Fruit fly (Drosophila melanogaster) whole organism, embryonic: ENCODE measurements around the gene klar.

Experiments used
- ATbp ChIP-seq: fragments of 200-800 bp; sonication (Bioruptor generic); optimal IDR thresholded peaks from 2 replicates; lab custom pipeline; 2017; ENCODE audit warnings: missing biosample characterization, mild to moderate bottlenecking, missing genetic modification characterization, missing genetic modification reagents
- Bgb ChIP-seq: fragments of 200-800 bp; sonication (Bioruptor generic); IDR thresholded peaks from 2 replicates; pipeline ENCODE4 v1.3.6; 2022; ENCODE audit warnings: missing biosample characterization, missing genetic modification characterization; ENCODE audit not compliant: partially characterized antibody
- CG11456 ChIP-seq: fragments of 200-800 bp; sonication (Bioruptor generic); IDR thresholded peaks from 3 replicates; pipeline ENCODE4 v1.3.6; 2022; ENCODE audit warnings: missing biosample characterization, missing genetic modification characterization
- CG11696 ChIP-seq: fragments of 200-800 bp; sonication (Bioruptor generic); IDR thresholded peaks from 2 replicates; pipeline ENCODE4 v1.3.6; 2022; ENCODE audit warnings: missing biosample characterization, missing genetic modification characterization
- CG1233 ChIP-seq: fragments of 200-800 bp; sonication (Bioruptor generic); optimal IDR thresholded peaks from 4 replicates; lab custom pipeline; 2018; ENCODE audit warnings: missing biosample characterization, mild to moderate bottlenecking, missing genetic modification characterization
- CG12659 ChIP-seq: fragments of 200-800 bp; sonication (Bioruptor generic); optimal IDR thresholded peaks from 3 replicates; lab custom pipeline; 2017; ENCODE audit warnings: mild to moderate bottlenecking, missing biosample characterization, missing genetic modification reagents, missing genetic modification characterization
- CG13424 ChIP-seq: fragments of 200-800 bp; sonication (Bioruptor generic); optimal IDR thresholded peaks from 2 replicates; lab custom pipeline; 2019; ENCODE audit warnings: missing biosample characterization, mild to moderate bottlenecking, missing genetic modification characterization, moderate library complexity
- CG13624 ChIP-seq: fragments of 200-800 bp; sonication (Bioruptor generic); optimal IDR thresholded peaks from 2 replicates; lab custom pipeline; 2016; ENCODE audit warnings: missing biosample characterization, missing genetic modification characterization
- CG16815 ChIP-seq: fragments of 200-800 bp; sonication (Bioruptor generic); optimal IDR thresholded peaks from 3 replicates; lab custom pipeline; 2017; ENCODE audit warnings: missing biosample characterization, mild to moderate bottlenecking, missing genetic modification characterization
- CG17359 ChIP-seq: fragments of 200-800 bp; sonication (Bioruptor generic); optimal IDR thresholded peaks from 3 replicates; lab custom pipeline; 2018; ENCODE audit warnings: missing biosample characterization, mild to moderate bottlenecking, missing genetic modification characterization, moderate library complexity
- CG17361 ChIP-seq: fragments of 200-800 bp; sonication (Bioruptor generic); IDR thresholded peaks from 3 replicates; pipeline ENCODE4 v1.3.6; 2022; ENCODE audit warnings: missing biosample characterization, missing genetic modification characterization
- CG18262 ChIP-seq: fragments of 200-800 bp; optimal IDR thresholded peaks from 3 replicates; lab custom pipeline; 2019; ENCODE audit warnings: missing biosample characterization, mild to moderate bottlenecking, missing genetic modification characterization, moderate library complexity
- CG18476 ChIP-seq: fragments of 200-800 bp; sonication (Bioruptor generic); optimal IDR thresholded peaks from 2 replicates; lab custom pipeline; 2016; ENCODE audit warnings: missing biosample characterization, mild to moderate bottlenecking, missing genetic modification characterization
- CG2199 ChIP-seq: fragments of 200-800 bp; sonication (Bioruptor generic); IDR thresholded peaks from 3 replicates; pipeline ENCODE4 v1.3.6; 2022; ENCODE audit warnings: missing biosample characterization, missing genetic modification characterization
- CG31224 ChIP-seq: fragments of 200-800 bp; sonication (Bioruptor generic); IDR thresholded peaks from 2 replicates; pipeline ENCODE4 v1.3.6; 2022; ENCODE audit warnings: missing biosample characterization, missing genetic modification characterization
- CG34422 ChIP-seq: fragments of 200-800 bp; sonication (Bioruptor generic); IDR thresholded peaks from 3 replicates; pipeline ENCODE4 v1.3.6; 2022; ENCODE audit warnings: missing biosample characterization, missing genetic modification characterization
- CG4360 ChIP-seq: fragments of 200-800 bp; sonication (Bioruptor generic); IDR thresholded peaks from 2 replicates; pipeline ENCODE4 v1.3.6; 2022; ENCODE audit warnings: missing biosample characterization, missing genetic modification characterization
- CG4820 ChIP-seq: fragments of 200-800 bp; sonication (Bioruptor generic); optimal IDR thresholded peaks from 3 replicates; lab custom pipeline; 2016; ENCODE audit warnings: missing biosample characterization, missing genetic modification characterization
- CG4854 ChIP-seq: fragments of 200-800 bp; sonication (Bioruptor generic); optimal IDR thresholded peaks from 2 replicates; lab custom pipeline; 2016; ENCODE audit warnings: missing biosample characterization, missing genetic modification characterization, inconsistent platforms
- CG6254 ChIP-seq: fragments of 200-800 bp; sonication (Bioruptor generic); optimal IDR thresholded peaks from 3 replicates; lab custom pipeline; 2017; ENCODE audit warnings: mild to moderate bottlenecking, missing biosample characterization, missing genetic modification reagents, missing genetic modification characterization
- CG7786 ChIP-seq: fragments of 200-800 bp; sonication (Bioruptor generic); optimal IDR thresholded peaks from 2 replicates; lab custom pipeline; 2016; ENCODE audit warnings: missing biosample characterization, missing genetic modification characterization
- CG7839 ChIP-seq: fragments of 200-800 bp; sonication (Bioruptor generic); optimal IDR thresholded peaks from 3 replicates; lab custom pipeline; 2018; ENCODE audit warnings: missing biosample characterization, mild to moderate bottlenecking, missing genetic modification characterization, moderate library complexity
- CG9932 ChIP-seq: fragments of 200-800 bp; sonication (Bioruptor generic); IDR thresholded peaks from 2 replicates; pipeline ENCODE4 v1.3.6; 2022; ENCODE audit warnings: missing biosample characterization, missing genetic modification characterization
- Drgx ChIP-seq: fragments of 200-800 bp; sonication (Bioruptor generic); IDR thresholded peaks from 2 replicates; pipeline ENCODE4 v1.3.6; 2022; ENCODE audit warnings: missing biosample characterization, missing genetic modification characterization
- HHEX ChIP-seq: fragments of 200-800 bp; sonication (Bioruptor generic); optimal IDR thresholded peaks from 3 replicates; lab custom pipeline; 2017; ENCODE audit warnings: missing biosample characterization, mild to moderate bottlenecking, missing genetic modification characterization, missing genetic modification reagents
- Hey ChIP-seq: fragments of 200-800 bp; sonication (Bioruptor generic); optimal IDR thresholded peaks from 3 replicates; lab custom pipeline; 2018; ENCODE audit warnings: missing biosample characterization, mild to moderate bottlenecking, missing genetic modification characterization
- NC2β ChIP-seq: fragments of 200-800 bp; sonication (Bioruptor generic); optimal IDR thresholded peaks from 2 replicates; lab custom pipeline; 2016; ENCODE audit warnings: missing biosample characterization, missing genetic modification characterization
- NK7.1 ChIP-seq: fragments of 200-800 bp; sonication (Bioruptor generic); optimal IDR thresholded peaks from 3 replicates; lab custom pipeline; 2016; ENCODE audit warnings: missing biosample characterization, missing genetic modification characterization
- Nf-YB ChIP-seq: fragments of 200-800 bp; sonication (Bioruptor generic); optimal IDR thresholded peaks from 3 replicates; lab custom pipeline; 2019; ENCODE audit warnings: missing biosample characterization, mild to moderate bottlenecking, missing genetic modification characterization, moderate library complexity
- Oli ChIP-seq: fragments of 200-800 bp; sonication (Bioruptor generic); optimal IDR thresholded peaks from 2 replicates; lab custom pipeline; 2018; ENCODE audit warnings: missing biosample characterization, mild to moderate bottlenecking, missing genetic modification characterization, moderate library complexity
- Pdp1 ChIP-seq, 2 experiments: fragments of 200-800 bp; sonication (Bioruptor generic); optimal IDR thresholded peaks; 3 replicates each; lab custom pipeline; 2016; ENCODE audit warnings: missing biosample characterization in 2 of 2, missing genetic modification characterization in 2 of 2, mild to moderate bottlenecking in 1 of 2, moderate library complexity in 1 of 2
- Sox100B ChIP-seq: fragments of 200-800 bp; sonication (Bioruptor generic); optimal IDR thresholded peaks from 3 replicates; lab custom pipeline; 2018; ENCODE audit warnings: missing biosample characterization, mild to moderate bottlenecking, missing genetic modification characterization
- ara ChIP-seq: fragments of 200-800 bp; sonication (Bioruptor generic); IDR thresholded peaks from 2 replicates; pipeline ENCODE4 v1.3.6; 2022; ENCODE audit warnings: missing biosample characterization, missing genetic modification characterization
- az2 ChIP-seq: fragments of 200-800 bp; sonication (Bioruptor generic); optimal IDR thresholded peaks from 3 replicates; lab custom pipeline; 2016; ENCODE audit warnings: missing biosample characterization, missing genetic modification characterization
- bigmax ChIP-seq: fragments of 200-800 bp; sonication (Bioruptor generic); optimal IDR thresholded peaks from 2 replicates; lab custom pipeline; 2018; ENCODE audit warnings: missing biosample characterization, mild to moderate bottlenecking, missing genetic modification characterization
- btn ChIP-seq: fragments of 200-800 bp; sonication (Bioruptor generic); optimal IDR thresholded peaks from 2 replicates; lab custom pipeline; 2016; ENCODE audit warnings: missing biosample characterization, missing genetic modification characterization
- ci ChIP-seq: fragments of 200-800 bp; sonication (Bioruptor generic); IDR thresholded peaks from 3 replicates; pipeline ENCODE4 v1.3.6; 2022; ENCODE audit warnings: missing biosample characterization, missing genetic modification characterization
- dmrt99B ChIP-seq: fragments of 200-800 bp; sonication (Bioruptor generic); optimal IDR thresholded peaks from 2 replicates; lab custom pipeline; 2018; ENCODE audit warnings: missing biosample characterization, mild to moderate bottlenecking, missing genetic modification characterization, moderate library complexity
- fd3F ChIP-seq: fragments of 200-800 bp; sonication (Bioruptor generic); optimal IDR thresholded peaks from 2 replicates; lab custom pipeline; 2018; ENCODE audit warnings: missing biosample characterization, mild to moderate bottlenecking, missing genetic modification characterization, moderate library complexity
- hth ChIP-seq: fragments of >200 bp; optimal IDR thresholded peaks from 2 replicates; lab custom pipeline; 2017; ENCODE audit warnings: inconsistent platforms
- lab ChIP-seq: fragments of 200-800 bp; sonication (Bioruptor generic); optimal IDR thresholded peaks from 3 replicates; lab custom pipeline; 2017; ENCODE audit warnings: missing biosample characterization, missing genetic modification characterization, mild to moderate bottlenecking, moderate library complexity, missing genetic modification reagents
- nau ChIP-seq: fragments of 200-800 bp; sonication (Bioruptor generic); optimal IDR thresholded peaks from 3 replicates; lab custom pipeline; 2017; ENCODE audit warnings: missing biosample characterization, mild to moderate bottlenecking, missing genetic modification characterization, missing genetic modification reagents
- org-1 ChIP-seq: fragments of 200-800 bp; sonication (Bioruptor generic); optimal IDR thresholded peaks from 2 replicates; lab custom pipeline; 2017; ENCODE audit warnings: missing biosample characterization, missing genetic modification characterization
- phol ChIP-seq: fragments of 200-800 bp; sonication (Bioruptor generic); optimal IDR thresholded peaks from 3 replicates; lab custom pipeline; 2018; ENCODE audit warnings: missing biosample characterization, mild to moderate bottlenecking, missing genetic modification characterization, moderate library complexity
- pzg ChIP-seq: fragments of 200-800 bp; sonication (Bioruptor generic); optimal IDR thresholded peaks from 3 replicates; lab custom pipeline; 2018; ENCODE audit warnings: missing biosample characterization, mild to moderate bottlenecking, missing genetic modification characterization, moderate library complexity
- ranshi ChIP-seq: fragments of 200-800 bp; sonication (Bioruptor generic); IDR thresholded peaks from 2 replicates; pipeline ENCODE4 v1.3.6; 2022; ENCODE audit warnings: missing biosample characterization, missing genetic modification characterization
- rib ChIP-seq: fragments of 200-800 bp; sonication (Bioruptor generic); IDR thresholded peaks from 2 replicates; pipeline ENCODE4 v1.3.6; 2022; ENCODE audit warnings: missing biosample characterization, missing genetic modification characterization
- sens ChIP-seq: fragments of 200-800 bp; sonication (Bioruptor generic); peaks from one replicate; lab custom pipeline; 2016; ENCODE audit warnings: missing biosample characterization, missing genetic modification characterization
- wek ChIP-seq: fragments of 200-800 bp; sonication (Bioruptor generic); optimal IDR thresholded peaks from 3 replicates; lab custom pipeline; 2018; ENCODE audit warnings: missing biosample characterization, mild to moderate bottlenecking, missing genetic modification characterization, moderate library complexity
- zfh1 ChIP-seq: fragments of 200-800 bp; sonication (Bioruptor generic); IDR thresholded peaks from 3 replicates; pipeline ENCODE4 v1.3.6; 2022; ENCODE audit warnings: missing biosample characterization, missing genetic modification characterization

The klar gene

DNA sequence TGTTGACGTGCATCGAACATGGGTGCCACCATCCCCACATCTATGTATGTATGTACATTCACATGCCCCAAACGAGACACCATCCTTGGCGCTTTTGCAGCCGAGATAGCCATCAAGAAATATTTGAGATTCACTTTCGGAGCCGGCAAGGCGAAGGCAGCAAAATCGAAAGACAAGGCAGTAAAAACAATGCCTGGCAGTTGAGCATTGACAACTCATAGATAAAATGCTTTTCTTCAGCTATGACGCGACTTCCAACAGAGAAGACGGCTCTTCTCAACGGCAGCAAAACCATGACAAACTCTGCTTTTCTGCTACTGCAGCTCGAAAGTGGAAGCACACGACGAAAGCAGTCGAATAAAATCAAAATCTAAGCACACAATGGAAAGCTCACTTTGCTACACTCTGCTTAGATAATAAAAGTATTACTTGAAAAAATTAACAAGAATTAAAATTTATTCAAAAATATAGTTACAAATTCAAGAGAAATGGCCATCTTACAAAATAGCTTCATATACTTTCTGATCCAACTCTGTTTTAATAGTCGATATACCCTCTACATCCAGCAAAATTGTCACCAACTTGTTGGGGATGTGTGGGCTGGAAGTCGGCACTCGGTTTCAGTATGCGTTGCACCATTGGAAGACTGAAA, 23.3 kb downstream of the klar start (continued):
- TF ChIP-seq org-1 (no peak), CG11696 (GFP tag; lab: Robert Waterston, UW) (no peak), CG1233 (GFP tag; lab: Kevin White, UChicago) (peak; percentile 4), pzg (GFP tag; lab: Kevin White, UChicago) (no peak), CG2199 (peak; percentile 93), CG16815 (GFP tag; lab: Kevin White, UChicago) (no peak), fd3F (GFP tag; lab: Kevin White, UChicago) (no peak), CG18262 (tag; lab: Kevin White, UChicago) (peak; percentile 69), Oli (tag; lab: Kevin White, UChicago) (peak; percentile 15), CG11456 (no peak), Drgx (GFP tag; lab: Robert Waterston, UW) (peak; percentile 78), CG31224 (GFP tag; lab: Robert Waterston, UW) (no peak), ranshi (0 out of 2 replicates have a peak, but pooled peaks have one; percentile 31), CG4820 (GFP tag; lab: Kevin White, UChicago) (no peak), CG7786 (GFP tag; lab: Kevin White, UChicago) (no peak), NK7.1 (GFP tag; lab: Kevin White, UChicago) (no peak), CG13624 (GFP tag; lab: Kevin White, UChicago) (no peak), phol (tag; lab: Kevin White, UChicago) (peak; percentile 61), CG9932 (GFP tag; lab: Robert Waterston, UW) (no peak), CG4360 (GFP tag; lab: Robert Waterston, UW) (0 out of 2 replicates have a peak, but pooled peaks have one; percentile 22), hth (lab: Kevin White, UChicago) (no peak), Hey (tag; lab: Kevin White, UChicago) (no peak), CG12659 (GFP tag; lab: Kevin White, UChicago) (no peak), HHEX (GFP tag; lab: Kevin White, UChicago) (no peak), NC2β (GFP tag; lab: Kevin White, UChicago) (no peak), Nf-YB (GFP tag; lab: Kevin White, UChicago) (no peak), az2 (GFP tag; lab: Kevin White, UChicago) (peak; percentile 16), ATbp (GFP tag; lab: Kevin White, UChicago) (peak; percentile 72), CG17361 (GFP tag; lab: Robert Waterston, UW) (peak; percentile 67), Pdp1 (GFP tag; optimal IDR thresholded peaks at IDR 0.05; lab: Kevin White, UChicago) (no peak), CG7839 (tag; lab: Kevin White, UChicago) (peak; percentile 35), CG13424 (tag; lab: Kevin White, UChicago) (peak; percentile 19), sens (peak; percentile 89), Bgb (GFP tag; lab: Robert Waterston, UW) (no peak), lab (GFP tag; lab: Kevin White, UChicago) (no peak), btn (GFP tag; lab: Kevin White, UChicago) (no peak), CG6254 (GFP tag; lab: Kevin White, UChicago) (peak; percentile 7), Sox100B (peak; percentile 52), CG17359 (peak; percentile 71), ci (GFP tag; lab: Robert Waterston, UW) (peak; percentile 86), CG18476 (GFP tag; lab: Kevin White, UChicago) (no peak), rib (GFP tag; lab: Robert Waterston, UW) (no peak), dmrt99B (tag; lab: Kevin White, UChicago) (peak; percentile 73), bigmax (GFP tag; lab: Kevin White, UChicago) (no peak), CG4854 (GFP tag; lab: Kevin White, UChicago) (no peak), zfh1 (GFP tag; lab: Robert Waterston, UW) (peak; percentile 72), CG34422 (GFP tag; lab: Robert Waterston, UW) (peak; percentile 38; the same call in 2 of the 3 replicates), nau (peak; percentile 27), wek (GFP tag; lab: Kevin White, UChicago) (no peak), ara (peak; percentile 24; the same call in 1 of the 2 replicates)
